Worm (Caenorhabditis elegans) whole organism, L3 larva: ENCODE results near the gene F47G9.6.

Experiments
- ama-1 ChIP-seq: fragments of 150-350 bp; optimal IDR thresholded peaks from 2 replicates; lab custom pipeline; 2018
- ceh-28 ChIP-seq: fragments of 150-350 bp; optimal IDR thresholded peaks from 2 replicates; lab custom pipeline; 2014; ENCODE audit warnings: missing biosample characterization, missing genetic modification reagents, missing genetic modification characterization
- egl-27 ChIP-seq: sonication (generic microtip); optimal IDR thresholded peaks from 4 replicates; lab custom pipeline; 2017; ENCODE audit warnings: missing biosample characterization, missing genetic modification reagents, missing genetic modification characterization
- fkh-10 ChIP-seq: sonication (generic microtip); optimal IDR thresholded peaks from 2 replicates; lab custom pipeline; 2017; ENCODE audit warnings: missing biosample characterization, missing genetic modification reagents, missing genetic modification characterization
- fkh-2 ChIP-seq: fragments of 150-350 bp; optimal IDR thresholded peaks from 2 replicates; lab custom pipeline; 2014; ENCODE audit warnings: missing biosample characterization, missing genetic modification reagents, missing genetic modification characterization
- fos-1 ChIP-seq: fragments of 150-350 bp; optimal IDR thresholded peaks from 2 replicates; lab custom pipeline; 2014; ENCODE audit warnings: missing biosample characterization, missing genetic modification characterization
- mdl-1 ChIP-seq: fragments of 150-350 bp; optimal IDR thresholded peaks from 2 replicates; lab custom pipeline; 2014; ENCODE audit warnings: missing biosample characterization, missing genetic modification characterization

- TF ChIP-seq egl-27 (tag; lab: Kevin White, UChicago), result no peak
- no peak for TF ChIP-seq fkh-2 (tag; lab: Kevin White, UChicago)
- TF ChIP-seq fkh-10 (GFP tag; lab: Kevin White, UChicago), result peak; percentile 35
- TF ChIP-seq mdl-1 (tag; lab: Kevin White, UChicago), result no peak
- no peak for TF ChIP-seq fos-1
- TF ChIP-seq ceh-28 (tag; lab: Kevin White, UChicago), result no peak
- no peak for TF ChIP-seq ama-1 (lab: Kevin White, UChicago)
Measured at ce11 chrV:11351263-11351662, 22.1 kb downstream of the F47G9.6 start.
